Fruit fly (Drosophila melanogaster): ENCODE measurements around the gene Cyp9f3.

DNA sequence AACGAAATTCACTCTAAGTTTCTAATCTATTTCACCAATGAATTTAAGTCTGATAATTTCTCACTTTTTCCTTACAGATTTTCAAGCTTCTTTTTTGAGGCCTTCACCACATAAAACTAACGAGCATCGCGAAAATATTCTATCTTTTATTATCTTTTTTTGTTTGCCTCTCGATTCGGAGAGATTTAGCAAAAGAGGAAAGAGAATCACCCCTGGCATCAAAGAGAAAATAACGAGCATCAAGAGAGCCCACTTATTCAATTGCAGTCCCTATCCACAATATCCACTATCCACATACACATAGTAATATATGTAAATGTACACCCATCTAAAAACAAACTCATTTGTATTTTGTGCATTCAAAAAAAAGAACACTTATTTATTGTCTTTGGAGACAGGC, 31.3 kb downstream of the Cyp9f3 start, which contains the start of gene GstD9:
- TF ChIP-seq Pif1A (GFP tag; optimal IDR thresholded peaks at IDR 0.05) (no peak), Ets98B (GFP tag; IDR thresholded peaks at IDR 0.05) (no peak), EcR (GFP tag; optimal IDR thresholded peaks at IDR 0.05) (no peak), CG12605 (GFP tag; IDR thresholded peaks at IDR 0.05) (no peak), CG8301 (tag; optimal IDR thresholded peaks at IDR 0.05) (no peak), CG9948 (tag; optimal IDR thresholded peaks at IDR 0.05) (no peak), CG17806 (tag; optimal IDR thresholded peaks at IDR 0.05) (no peak), CG13204 (GFP tag; optimal IDR thresholded peaks at IDR 0.05) (no peak), CG34367 (tag; optimal IDR thresholded peaks at IDR 0.05) (no peak), D1 (tag; optimal IDR thresholded peaks at IDR 0.05) (no peak), CG15710 (tag; optimal IDR thresholded peaks at IDR 0.05) (no peak)
